Fruit fly (Drosophila melanogaster) whole organism, embryonic: ENCODE results near the gene CG13031.

Experiments
- Ada2b ChIP-seq: fragments of 200-800 bp; sonication (Bioruptor generic); IDR thresholded peaks from 2 replicates; pipeline ENCODE4 v1.3.6; 2022; ENCODE audit warnings: missing biosample characterization, missing genetic modification characterization
- CG1024 ChIP-seq: fragments of 200-800 bp; sonication (Bioruptor generic); IDR thresholded peaks from 2 replicates; pipeline ENCODE4 v1.3.6; 2022; ENCODE audit warnings: missing biosample characterization, missing genetic modification characterization
- CG10462 ChIP-seq: fragments of 200-800 bp; sonication (Bioruptor generic); optimal IDR thresholded peaks from 2 replicates; lab custom pipeline; 2016; ENCODE audit warnings: missing biosample characterization, missing genetic modification characterization
- CG10543 ChIP-seq: fragments of 200-800 bp; sonication (Bioruptor generic); optimal IDR thresholded peaks from 3 replicates; lab custom pipeline; 2017; ENCODE audit warnings: missing biosample characterization, mild to moderate bottlenecking, missing genetic modification characterization, moderate library complexity
- CG11398 ChIP-seq: fragments of 200-800 bp; sonication (Bioruptor generic); optimal IDR thresholded peaks from 2 replicates; lab custom pipeline; 2016; ENCODE audit warnings: missing biosample characterization, missing genetic modification characterization
- CG12299 ChIP-seq: fragments of 200-800 bp; sonication (Bioruptor generic); optimal IDR thresholded peaks from 2 replicates; lab custom pipeline; 2018; ENCODE audit warnings: missing biosample characterization, mild to moderate bottlenecking, missing genetic modification characterization
- CG17568 ChIP-seq: fragments of 200-800 bp; sonication (Bioruptor generic); optimal IDR thresholded peaks from 2 replicates; lab custom pipeline; 2018; ENCODE audit warnings: missing biosample characterization, mild to moderate bottlenecking, missing genetic modification characterization, moderate library complexity
- CG2889 ChIP-seq: fragments of 200-800 bp; sonication (Bioruptor generic); IDR thresholded peaks from 3 replicates; pipeline ENCODE4 v1.3.6; 2022; ENCODE audit warnings: missing biosample characterization, missing genetic modification characterization
- CG3281 ChIP-seq: fragments of 200-800 bp; sonication (Bioruptor generic); optimal IDR thresholded peaks from 3 replicates; lab custom pipeline; 2017; ENCODE audit warnings: missing biosample characterization, mild to moderate bottlenecking, missing genetic modification characterization
- CG33213 ChIP-seq: fragments of 200-800 bp; sonication (Bioruptor generic); optimal IDR thresholded peaks from 3 replicates; lab custom pipeline; 2016; ENCODE audit warnings: missing biosample characterization, missing genetic modification characterization
- CG3407 ChIP-seq: fragments of 200-800 bp; sonication (Bioruptor generic); optimal IDR thresholded peaks from 2 replicates; lab custom pipeline; 2018; ENCODE audit warnings: missing biosample characterization, mild to moderate bottlenecking, missing genetic modification characterization
- CG3838 ChIP-seq: fragments of 200-800 bp; sonication (Bioruptor generic); optimal IDR thresholded peaks from 3 replicates; lab custom pipeline; 2016; ENCODE audit warnings: missing biosample characterization, missing genetic modification characterization
- CG4424 ChIP-seq: fragments of 200-800 bp; sonication (Bioruptor generic); optimal IDR thresholded peaks from 3 replicates; lab custom pipeline; 2016; ENCODE audit warnings: missing biosample characterization, missing genetic modification characterization
- CG5953 ChIP-seq: fragments of 200-800 bp; sonication (Bioruptor generic); IDR thresholded peaks from 2 replicates; pipeline ENCODE4 v1.3.6; 2022; ENCODE audit warnings: missing biosample characterization, missing genetic modification characterization
- CG6765 ChIP-seq: fragments of 200-800 bp; sonication (Bioruptor generic); optimal IDR thresholded peaks from 3 replicates; lab custom pipeline; 2017; ENCODE audit warnings: missing biosample characterization, mild to moderate bottlenecking, missing genetic modification characterization
- CG8478 ChIP-seq: fragments of >200 bp; optimal IDR thresholded peaks from 2 replicates; lab custom pipeline; 2018
- D ChIP-seq, 2 experiments: fragments of 200-800 bp in 1 of 2; fragments of >200 bp in 1 of 2; sonication (Bioruptor generic) in 1 of 2; optimal IDR thresholded peaks; 2 replicates in 1 of 2; 3 replicates in 1 of 2; lab custom pipeline; 2017; ENCODE audit warnings: mild to moderate bottlenecking in 1 of 2, missing biosample characterization in 1 of 2, missing genetic modification characterization in 1 of 2, missing genetic modification reagents in 1 of 2
- Dek ChIP-seq: fragments of 200-800 bp; sonication (Bioruptor generic); optimal IDR thresholded peaks from 3 replicates; lab custom pipeline; 2019; ENCODE audit warnings: missing biosample characterization, mild to moderate bottlenecking, missing genetic modification characterization, moderate library complexity
- Drgx ChIP-seq: fragments of 200-800 bp; sonication (Bioruptor generic); IDR thresholded peaks from 2 replicates; pipeline ENCODE4 v1.3.6; 2022; ENCODE audit warnings: missing biosample characterization, missing genetic modification characterization
- Fer2 ChIP-seq: fragments of 200-800 bp; sonication (Bioruptor generic); optimal IDR thresholded peaks from 2 replicates; lab custom pipeline; 2018; ENCODE audit warnings: missing biosample characterization, mild to moderate bottlenecking, missing genetic modification characterization, moderate library complexity
- HmgZ ChIP-seq: fragments of 200-800 bp; sonication (Bioruptor generic); optimal IDR thresholded peaks from 2 replicates; lab custom pipeline; 2018; ENCODE audit warnings: missing biosample characterization, mild to moderate bottlenecking, missing genetic modification characterization
- MESR4 ChIP-seq: fragments of 200-800 bp; sonication (Bioruptor generic); optimal IDR thresholded peaks from 2 replicates; lab custom pipeline; 2018; ENCODE audit warnings: missing biosample characterization, mild to moderate bottlenecking, missing genetic modification characterization, moderate library complexity
- Mrtf ChIP-seq: fragments of 200-800 bp; sonication (Bioruptor generic); IDR thresholded peaks from 3 replicates; pipeline ENCODE4 v1.3.6; 2022; ENCODE audit warnings: missing biosample characterization, missing genetic modification characterization
- Oli ChIP-seq: fragments of 200-800 bp; sonication (Bioruptor generic); optimal IDR thresholded peaks from 2 replicates; lab custom pipeline; 2018; ENCODE audit warnings: missing biosample characterization, mild to moderate bottlenecking, missing genetic modification characterization, moderate library complexity
- Opbp ChIP-seq: fragments of 200-800 bp; sonication (Bioruptor generic); IDR thresholded peaks from 3 replicates; pipeline ENCODE4 v1.3.6; 2022; ENCODE audit warnings: missing biosample characterization, missing genetic modification characterization; ENCODE audit not compliant: partially characterized antibody
- PHDP ChIP-seq: fragments of 200-800 bp; sonication (Bioruptor generic); optimal IDR thresholded peaks from 3 replicates; lab custom pipeline; 2018; ENCODE audit warnings: missing biosample characterization, mild to moderate bottlenecking, missing genetic modification characterization, moderate library complexity
- Usf ChIP-seq: fragments of 200-800 bp; sonication (Bioruptor generic); optimal IDR thresholded peaks from 2 replicates; lab custom pipeline; 2017; ENCODE audit warnings: missing genotype, missing biosample characterization, missing genetic modification characterization
- abd-A ChIP-seq: fragments of 200-800 bp; sonication (Bioruptor generic); optimal IDR thresholded peaks from 3 replicates; lab custom pipeline; 2019; ENCODE audit warnings: missing biosample characterization, mild to moderate bottlenecking, missing genetic modification characterization, moderate library complexity
- bowl ChIP-seq: fragments of 200-800 bp; sonication (Bioruptor generic); IDR thresholded peaks from 2 replicates; pipeline ENCODE4 v1.3.6; 2022; ENCODE audit warnings: missing biosample characterization, missing genetic modification characterization
- cg ChIP-seq: fragments of 200-800 bp; sonication (Bioruptor generic); optimal IDR thresholded peaks from 3 replicates; lab custom pipeline; 2019; ENCODE audit warnings: missing biosample characterization, mild to moderate bottlenecking, missing genetic modification characterization, moderate library complexity
- chn ChIP-seq: fragments of 200-800 bp; sonication (Bioruptor generic); optimal IDR thresholded peaks from 2 replicates; lab custom pipeline; 2016; ENCODE audit warnings: missing biosample characterization, missing genetic modification characterization
- croc ChIP-seq: fragments of 200-800 bp; sonication (Bioruptor generic); conservative IDR thresholded peaks from 3 replicates; pipeline ENCODE4 v1.3.6; 2022; ENCODE audit warnings: missing biosample characterization, missing genetic modification characterization
- emc ChIP-seq: fragments of 200-800 bp; sonication (Bioruptor generic); optimal IDR thresholded peaks from 2 replicates; lab custom pipeline; 2016; ENCODE audit warnings: missing biosample characterization, missing genetic modification characterization
- gro ChIP-seq: fragments of 200-800 bp; sonication (Bioruptor generic); optimal IDR thresholded peaks from 2 replicates; lab custom pipeline; 2016; ENCODE audit warnings: missing biosample characterization, missing genetic modification characterization
- gt ChIP-seq: fragments of 200-800 bp; sonication (Bioruptor generic); IDR thresholded peaks from 2 replicates; pipeline ENCODE4 v1.3.6; 2022; ENCODE audit warnings: missing biosample characterization, missing genetic modification characterization
- jigr1 ChIP-seq: fragments of 200-800 bp; sonication (Bioruptor generic); IDR thresholded peaks from 3 replicates; pipeline ENCODE4 v1.3.6; 2022; ENCODE audit warnings: missing biosample characterization, missing genetic modification characterization
- kay ChIP-seq: fragments of 200-800 bp; sonication (Bioruptor generic); optimal IDR thresholded peaks from 2 replicates; lab custom pipeline; 2016; ENCODE audit warnings: missing biosample characterization, missing genetic modification characterization
- lbe ChIP-seq: fragments of 200-800 bp; sonication (Bioruptor generic); optimal IDR thresholded peaks from 2 replicates; lab custom pipeline; 2016; ENCODE audit warnings: missing biosample characterization, mild to moderate bottlenecking, missing genetic modification characterization
- lilli ChIP-seq: fragments of 200-800 bp; sonication (Bioruptor generic); optimal IDR thresholded peaks from 3 replicates; lab custom pipeline; 2016; ENCODE audit warnings: missing biosample characterization, missing genetic modification characterization
- lola ChIP-seq, 3 experiments: fragments of >200 bp in 2 of 3; fragments of 200-800 bp in 1 of 3; sonication (Bioruptor generic) in 1 of 3; optimal IDR thresholded peaks; 2 replicates each; lab custom pipeline; 2017 to 2019; ENCODE audit warnings: missing biosample characterization in 3 of 3, missing genetic modification characterization in 3 of 3, mild to moderate bottlenecking in 1 of 3, moderate library complexity in 1 of 3
- mld ChIP-seq: fragments of 200-800 bp; sonication (Bioruptor generic); IDR thresholded peaks from 3 replicates; pipeline ENCODE4 v1.3.6; 2022; ENCODE audit warnings: missing biosample characterization, missing genetic modification characterization; ENCODE audit not compliant: partially characterized antibody
- pb ChIP-seq: fragments of 200-800 bp; sonication (Bioruptor generic); optimal IDR thresholded peaks from 3 replicates; lab custom pipeline; 2016; ENCODE audit warnings: missing biosample characterization, missing genetic modification characterization
- psq ChIP-seq: fragments of 200-800 bp; sonication (Bioruptor generic); optimal IDR thresholded peaks from 2 replicates; lab custom pipeline; 2017; ENCODE audit warnings: missing biosample characterization, missing genetic modification characterization
- rib ChIP-seq: fragments of 200-800 bp; sonication (Bioruptor generic); IDR thresholded peaks from 2 replicates; pipeline ENCODE4 v1.3.6; 2022; ENCODE audit warnings: missing biosample characterization, missing genetic modification characterization
- ro ChIP-seq: fragments of 200-800 bp; sonication (Bioruptor generic); IDR thresholded peaks from 2 replicates; pipeline ENCODE4 v1.3.6; 2022; ENCODE audit warnings: missing biosample characterization, missing genetic modification characterization
- seq ChIP-seq: fragments of 200-800 bp; sonication (Bioruptor generic); IDR thresholded peaks from 2 replicates; pipeline ENCODE4 v1.3.6; 2022; ENCODE audit warnings: missing biosample characterization, missing genetic modification characterization
- sqz ChIP-seq: fragments of 200-800 bp; sonication (Bioruptor generic); optimal IDR thresholded peaks from 3 replicates; lab custom pipeline; 2018; ENCODE audit warnings: missing biosample characterization, mild to moderate bottlenecking, missing genetic modification characterization
- z ChIP-seq: fragments of 200-800 bp; sonication (Bioruptor generic); IDR thresholded peaks from 3 replicates; pipeline ENCODE4 v1.3.6; 2022; ENCODE audit warnings: missing biosample characterization, missing genetic modification characterization

The CG13031 gene

DNA sequence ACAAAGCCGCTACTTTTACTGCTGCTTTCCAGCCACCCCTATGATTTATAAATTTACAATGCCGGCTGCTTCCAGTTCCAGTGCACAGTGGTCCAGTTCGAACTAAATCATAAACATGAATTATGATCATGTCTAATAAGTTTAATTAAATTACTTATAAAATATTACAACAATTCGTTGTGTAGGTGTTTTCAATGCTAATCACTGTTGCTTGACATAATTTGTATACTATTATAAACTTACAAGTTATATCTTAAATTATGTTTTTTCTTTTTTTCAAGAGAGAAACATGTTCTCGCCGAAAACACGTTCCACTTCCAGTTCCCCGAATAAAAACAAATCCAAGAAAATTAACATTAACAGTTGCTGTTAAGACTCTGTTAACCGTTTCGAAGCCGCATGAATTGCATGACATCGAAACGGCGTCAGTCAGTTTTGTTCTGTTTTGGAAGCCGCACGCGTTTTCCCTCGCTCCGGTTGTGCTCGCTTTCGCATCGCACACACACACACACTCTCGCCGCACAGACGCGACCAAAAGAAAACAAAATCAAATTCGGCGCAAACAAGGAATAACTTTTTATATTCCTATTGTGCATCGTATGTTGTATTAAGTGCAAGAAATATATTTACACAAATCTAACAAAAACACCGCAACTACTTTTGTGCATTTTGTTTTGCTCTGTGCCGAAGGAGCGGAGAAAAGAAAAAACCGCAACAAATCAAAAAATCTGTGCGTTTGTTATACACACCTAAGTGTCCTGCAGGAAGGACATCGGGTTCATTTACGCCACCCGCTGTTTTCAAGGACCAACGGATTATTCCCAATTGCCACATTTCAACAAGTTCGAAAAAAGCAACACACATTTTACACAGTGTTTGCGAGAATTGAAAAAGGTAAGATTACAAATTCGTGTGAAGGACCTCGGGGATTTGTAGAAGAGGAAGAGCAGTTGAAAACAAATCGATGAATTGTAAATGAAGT lies 41.3 kb downstream of the CG13031 start, which contains the start of gene Nrt (continued):
- TF ChIP-seq pb (GFP tag; lab: Kevin White, UChicago) (no peak), jigr1 (no peak), HmgZ (tag; lab: Kevin White, UChicago) (peak; percentile 21), z (GFP tag; lab: Robert Waterston, UW) (no peak), lbe (peak; percentile 24), CG12299 (tag; lab: Kevin White, UChicago) (peak; percentile 57), kay (GFP tag; lab: Kevin White, UChicago) (peak; percentile 34), lilli (peak; percentile 31), CG11398 (GFP tag; lab: Kevin White, UChicago) (no peak), CG17568 (peak; percentile 77), gro (no peak), cg (GFP tag; lab: Kevin White, UChicago) (peak; percentile 78), bowl (GFP tag; lab: Robert Waterston, UW) (0 out of 2 replicates have a peak, but pooled peaks have one; percentile 10), CG4424 (GFP tag; lab: Kevin White, UChicago) (peak; percentile 54), croc (GFP tag; lab: Robert Waterston, UW) (no peak), Drgx (GFP tag; lab: Robert Waterston, UW) (peak; percentile 69), CG8478 (no peak), CG10462 (GFP tag; lab: Kevin White, UChicago) (no peak), CG1024 (GFP tag; lab: Robert Waterston, UW) (no peak), PHDP (tag; lab: Kevin White, UChicago) (peak; percentile 84), ro (GFP tag; lab: Robert Waterston, UW) (no peak), Oli (tag; lab: Kevin White, UChicago) (peak; percentile 65), CG10543 (GFP tag; lab: Kevin White, UChicago) (peak; percentile 60), D (optimal IDR thresholded peaks at IDR 0.05; lab: Kevin White, UChicago) (no peak), D (GFP tag; optimal IDR thresholded peaks at IDR 0.05; lab: Kevin White, UChicago) (peak; percentile 12), CG2889 (GFP tag; lab: Robert Waterston, UW) (no peak), psq (no peak), gt (GFP tag; lab: Robert Waterston, UW) (no peak), CG6765 (peak; percentile 82), seq (GFP tag; lab: Robert Waterston, UW) (peak; percentile 77), Opbp (peak; percentile 64), CG3281 (GFP tag; lab: Kevin White, UChicago) (peak; percentile 70), sqz (GFP tag; lab: Kevin White, UChicago) (peak; percentile 72), mld (no peak), lola (GFP tag; optimal IDR thresholded peaks at IDR 0.05; lab: Kevin White, UChicago) (peak in 1 of 3 experiments; percentile 71), MESR4 (GFP tag; lab: Kevin White, UChicago) (peak; percentile 1), Fer2 (tag; lab: Kevin White, UChicago) (peak; percentile 28), CG5953 (GFP tag; lab: Robert Waterston, UW) (no peak; the same call in 1 of the 2 replicates), CG3407 (peak; percentile 37), chn (GFP tag; lab: Kevin White, UChicago) (peak; percentile 7), emc (GFP tag; lab: Kevin White, UChicago) (no peak), Dek (tag; lab: Kevin White, UChicago) (peak; percentile 48), Mrtf (GFP tag; lab: Robert Waterston, UW) (no peak), CG33213 (GFP tag; lab: Kevin White, UChicago) (no peak), Ada2b (GFP tag; lab: Robert Waterston, UW) (peak; percentile 56; the same call in 1 of the 2 replicates), rib (GFP tag; lab: Robert Waterston, UW) (0 out of 2 replicates have a peak, but pooled peaks have one; percentile 23), CG3838 (GFP tag; lab: Kevin White, UChicago) (no peak), abd-A (tag; lab: Kevin White, UChicago) (peak; percentile 18), Usf (no peak)
